Fruit fly (Drosophila melanogaster) whole organism, pupa: ENCODE measurements around the gene qin.

Experiments used
- CG10348 ChIP-seq: fragments of 200-800 bp; sonication (Bioruptor generic); IDR thresholded peaks from 2 replicates; pipeline ENCODE4 v1.3.6; 2022; ENCODE audit warnings: missing biosample characterization, missing genetic modification characterization
- CG12605 ChIP-seq: fragments of 200-800 bp; sonication (Bioruptor generic); IDR thresholded peaks from 2 replicates; pipeline ENCODE4 v1.3.6; 2022; ENCODE audit warnings: missing biosample characterization, missing genetic modification characterization
- CG13204 ChIP-seq: fragments of 200-800 bp; sonication (Bioruptor generic); optimal IDR thresholded peaks from 2 replicates; lab custom pipeline; 2018; ENCODE audit warnings: missing biosample characterization, mild to moderate bottlenecking, missing genetic modification characterization, moderate library complexity
- CG14655 ChIP-seq: fragments of 200-800 bp; sonication (Bioruptor generic); optimal IDR thresholded peaks from 3 replicates; lab custom pipeline; 2017; ENCODE audit warnings: mild to moderate bottlenecking, missing biosample characterization, missing genetic modification reagents, missing genetic modification characterization
- CG15710 ChIP-seq: fragments of 200-800 bp; sonication (Bioruptor generic); optimal IDR thresholded peaks from 2 replicates; lab custom pipeline; 2018; ENCODE audit warnings: missing biosample characterization, mild to moderate bottlenecking, missing genetic modification characterization, moderate library complexity
- CG17806 ChIP-seq: fragments of 200-800 bp; sonication (Bioruptor generic); optimal IDR thresholded peaks from 2 replicates; lab custom pipeline; 2018; ENCODE audit warnings: missing biosample characterization, mild to moderate bottlenecking, missing genetic modification characterization, moderate library complexity
- CG34367 ChIP-seq: fragments of 200-800 bp; sonication (Bioruptor generic); optimal IDR thresholded peaks from 2 replicates; lab custom pipeline; 2018; ENCODE audit warnings: missing biosample characterization, mild to moderate bottlenecking, missing genetic modification characterization
- CG8301 ChIP-seq: fragments of 200-800 bp; sonication (Bioruptor generic); optimal IDR thresholded peaks from 2 replicates; lab custom pipeline; 2018; ENCODE audit warnings: missing biosample characterization, mild to moderate bottlenecking, missing genetic modification characterization
- CG9948 ChIP-seq: fragments of 200-800 bp; sonication (Bioruptor generic); optimal IDR thresholded peaks from 2 replicates; lab custom pipeline; 2018; ENCODE audit warnings: missing biosample characterization, mild to moderate bottlenecking, missing genetic modification characterization, moderate library complexity
- D1 ChIP-seq: fragments of 200-800 bp; sonication (Bioruptor generic); optimal IDR thresholded peaks from 2 replicates; lab custom pipeline; 2018; ENCODE audit warnings: missing biosample characterization, mild to moderate bottlenecking, missing genetic modification characterization, moderate library complexity
- EcR ChIP-seq: fragments of 200-800 bp; sonication (Bioruptor generic); optimal IDR thresholded peaks from 3 replicates; lab custom pipeline; 2019; ENCODE audit warnings: missing biosample characterization, missing genetic modification characterization, mild to moderate bottlenecking, moderate library complexity, missing genetic modification reagents
- Ets98B ChIP-seq: fragments of 200-800 bp; sonication (Bioruptor generic); IDR thresholded peaks from 2 replicates; pipeline ENCODE4 v1.3.6; 2022; ENCODE audit warnings: missing biosample characterization, missing genetic modification characterization
- Pif1A ChIP-seq: fragments of 200-800 bp; sonication (Bioruptor generic); optimal IDR thresholded peaks from 3 replicates; lab custom pipeline; 2016; ENCODE audit warnings: missing biosample characterization, missing genetic modification characterization
- Pif1B ChIP-seq: fragments of 200-800 bp; sonication (Bioruptor generic); optimal IDR thresholded peaks from 3 replicates; lab custom pipeline; 2016; ENCODE audit warnings: missing biosample characterization, missing genetic modification characterization
- Snoo ChIP-seq: fragments of 200-800 bp; sonication (Bioruptor generic); optimal IDR thresholded peaks from 3 replicates; lab custom pipeline; 2017; ENCODE audit warnings: missing biosample characterization, mild to moderate bottlenecking, missing genetic modification characterization, inconsistent platforms
- fd96Ca ChIP-seq: fragments of 200-800 bp; sonication (Bioruptor generic); IDR thresholded peaks from 3 replicates; pipeline ENCODE4 v1.3.6; 2022; ENCODE audit warnings: missing biosample characterization, missing genetic modification characterization
- gl ChIP-seq: fragments of 200-800 bp; sonication (Bioruptor generic); optimal IDR thresholded peaks from 2 replicates; lab custom pipeline; 2018; ENCODE audit warnings: missing biosample characterization, mild to moderate bottlenecking, missing genetic modification characterization
- rn ChIP-seq: fragments of 200-800 bp; sonication (Bioruptor generic); IDR thresholded peaks from 2 replicates; pipeline ENCODE4 v1.3.6; 2022; ENCODE audit warnings: missing biosample characterization, missing genetic modification characterization

Gene qin

dm6 chr3R:18681054-18681453 lies 90.2 kb downstream of the qin start:
- TF ChIP-seq CG14655 (GFP tag; lab: Kevin White, UChicago) (no peak), CG13204 (GFP tag; lab: Kevin White, UChicago) (no peak), CG8301 (tag; lab: Kevin White, UChicago) (no peak), rn (GFP tag; lab: Robert Waterston, UW) (no peak), D1 (tag; lab: Kevin White, UChicago) (no peak), CG12605 (GFP tag; lab: Robert Waterston, UW) (no peak), Pif1B (GFP tag; lab: Kevin White, UChicago) (no peak), Ets98B (GFP tag; lab: Robert Waterston, UW) (no peak), gl (tag; lab: Kevin White, UChicago) (no peak), fd96Ca (no peak)

- TF ChIP-seq CG10348 (no peak), D1 (tag; lab: Kevin White, UChicago) (no peak), CG15710 (tag; lab: Kevin White, UChicago) (no peak), Ets98B (GFP tag; lab: Robert Waterston, UW) (no peak), CG9948 (no peak), EcR (no peak), rn (GFP tag; lab: Robert Waterston, UW) (no peak), fd96Ca (no peak), Pif1B (GFP tag; lab: Kevin White, UChicago) (no peak)
Observed at dm6 chr3R:18692619-18693018, 101.8 kb downstream of the qin start, which contains the start of gene Muc91C. Gene Muc91C (minus strand): TSS chr3R:18692719.

dm6 chr3R:18693611-18694010 lies 102.8 kb downstream of the qin start, which contains the start of gene CG14300:
Gene CG14300 (minus strand): TSS chr3R:18693711.
- TF ChIP-seq CG8301 (tag; lab: Kevin White, UChicago) (no peak), CG34367 (no peak), Snoo (no peak), CG14655 (GFP tag; lab: Kevin White, UChicago) (no peak), Pif1A (GFP tag; lab: Kevin White, UChicago) (no peak), CG9948 (no peak), CG17806 (no peak), D1 (tag; lab: Kevin White, UChicago) (no peak), CG10348 (no peak), CG12605 (GFP tag; lab: Robert Waterston, UW) (no peak), gl (tag; lab: Kevin White, UChicago) (no peak), fd96Ca (no peak)

- TF ChIP-seq Snoo, result no peak
- no peak for TF ChIP-seq CG14655 (GFP tag; lab: Kevin White, UChicago)
- no peak for TF ChIP-seq Ets98B (GFP tag; lab: Robert Waterston, UW)
- no peak for TF ChIP-seq CG13204 (GFP tag; lab: Kevin White, UChicago)
- no peak for TF ChIP-seq CG8301 (tag; lab: Kevin White, UChicago)
Observed at dm6 chr3R:18694952-18695351, 104.1 kb downstream of the qin start, which contains the start of gene CG34282. Gene CG34282 (plus strand): TSS chr3R:18695252.

- no peak for TF ChIP-seq CG34367
Observed at dm6 chr3R:18698855-18699569, 108.2 kb downstream of the qin start.
